Fruit fly (Drosophila melanogaster) Kc167 (cell line): Measurements from ENCODE around the gene Nup93-1.

ENCODE experiments used
- Sin3A ChIP-seq: fragments of >200 bp; optimal IDR thresholded peaks from 2 replicates; lab custom pipeline; 2018; ENCODE audit warnings: missing external identifiers
- psq ChIP-seq: fragments of >200 bp; optimal IDR thresholded peaks from 2 replicates; lab custom pipeline; 2017; ENCODE audit warnings: missing external identifiers
- ttk ChIP-seq: sonication (Bioruptor generic); optimal IDR thresholded peaks from 2 replicates; lab custom pipeline; 2017; ENCODE audit warnings: missing external identifiers

dm6 chrX:13819682-13820081, 2.9 kb upstream of the Nup93-1 start:
- no peak for TF ChIP-seq psq (lab: Kevin White, UChicago)
- TF ChIP-seq ttk (lab: Kevin White, UChicago): no peak
- TF ChIP-seq Sin3A: no peak
